Worm (Caenorhabditis elegans): ENCODE results near the gene T22B7.22.

DNA sequence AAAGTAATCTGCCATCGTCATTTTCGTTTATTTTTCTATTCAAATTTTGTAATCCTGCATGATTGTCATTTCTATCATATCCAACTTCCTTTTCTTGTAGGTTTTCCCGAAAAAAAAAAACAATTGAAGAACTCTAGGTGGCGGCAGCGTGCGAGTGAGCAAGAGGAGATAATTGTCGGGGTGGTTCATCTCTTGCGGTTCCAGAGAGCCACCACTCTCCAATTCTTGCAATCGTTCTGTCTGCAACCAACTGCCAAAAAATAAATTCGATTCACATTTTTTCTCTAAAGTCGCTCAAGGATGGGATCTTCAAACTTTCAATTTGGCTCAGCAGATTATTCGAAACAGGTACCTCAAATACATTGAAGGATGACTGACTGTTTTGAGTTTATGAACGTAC lies 32.3 kb downstream of the T22B7.22 start, which contains the start of gene W01C8.1:
- TF ChIP-seq ztf-11 (tag; optimal IDR thresholded peaks at IDR 0.05), result no peak
- TF ChIP-seq unc-62 (GFP tag; optimal IDR thresholded peaks at IDR 0.05), result no peak
- no peak for TF ChIP-seq snpc-4 (tag; optimal IDR thresholded peaks at IDR 0.05)
- TF ChIP-seq zag-1 (tag; optimal IDR thresholded peaks at IDR 0.05), result no peak
- no peak for TF ChIP-seq elt-1 (tag; optimal IDR thresholded peaks at IDR 0.05)
- TF ChIP-seq ama-1 (optimal IDR thresholded peaks at IDR 0.05), result no peak
